ENCODE assay signal across 1 fruit fly cellular context in the genomic region with DNA sequence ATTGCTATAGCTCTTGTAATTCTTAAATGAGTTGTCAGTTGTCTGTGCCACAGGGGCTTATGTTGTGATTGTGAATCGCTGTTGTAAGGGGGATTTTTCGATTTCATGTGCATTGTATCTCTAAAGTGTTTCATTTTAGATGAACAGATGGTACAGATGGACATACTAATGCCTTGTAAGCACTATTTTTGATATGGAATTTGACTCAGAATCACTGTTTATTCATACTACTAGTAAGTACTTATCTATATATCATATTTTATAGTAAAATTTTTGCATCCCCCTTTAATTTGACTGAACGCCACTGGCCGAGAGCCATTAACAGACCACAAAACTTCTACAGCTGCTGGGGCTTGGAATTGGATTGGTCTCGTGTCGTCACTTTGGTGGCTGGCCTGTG.
A peak's percentile ranks its signal among the peaks of the same experiment; 100 is the strongest.
TF ChIP-seq lines count a peak whose summit lies in the region.

No protein-coding gene starts in this region.

TF ChIP-seq in whole organism, prepupa, 60 proteins besides CTCF, POLR2A, EP300 and RAD21 (continued from another document):
- TF ChIP-seq CG34406 (GFP tag; optimal IDR thresholded peaks at IDR 0.05; lab: Kevin White, UChicago) (no peak), net (GFP tag; optimal IDR thresholded peaks at IDR 0.05; lab: Kevin White, UChicago) (peak; percentile 15), CG16779 (tag; optimal IDR thresholded peaks at IDR 0.05; lab: Kevin White, UChicago) (no peak), Eip75B (GFP tag; optimal IDR thresholded peaks at IDR 0.05; lab: Kevin White, UChicago) (no peak), CG8119 (GFP tag; IDR thresholded peaks at IDR 0.05; lab: Robert Waterston, UW) (0 out of 3 replicates have a peak, but pooled peaks have one; percentile 20), achi (GFP tag; optimal IDR thresholded peaks at IDR 0.05; lab: Kevin White, UChicago) (no peak), Sox102F (GFP tag; optimal IDR thresholded peaks at IDR 0.05; lab: Kevin White, UChicago) (no peak), Sox15 (GFP tag; optimal IDR thresholded peaks at IDR 0.05; lab: Kevin White, UChicago) (no peak), CG11902 (GFP tag; optimal IDR thresholded peaks at IDR 0.05; lab: Kevin White, UChicago) (no peak), CG32006 (GFP tag; optimal IDR thresholded peaks at IDR 0.05; lab: Kevin White, UChicago) (peak; percentile 52), CG6854 (GFP tag; optimal IDR thresholded peaks at IDR 0.05; lab: Kevin White, UChicago) (no peak)
